Fruit fly (Drosophila melanogaster) whole organism, embryonic: ENCODE results near the gene beta4GalNAcTB.

Experiments
- CG10267 ChIP-seq: fragments of 200-800 bp; sonication (Bioruptor generic); optimal IDR thresholded peaks from 2 replicates; lab custom pipeline; 2018; ENCODE audit warnings: missing biosample characterization, mild to moderate bottlenecking, missing genetic modification characterization, moderate library complexity
- CG10462 ChIP-seq: fragments of 200-800 bp; sonication (Bioruptor generic); optimal IDR thresholded peaks from 2 replicates; lab custom pipeline; 2016; ENCODE audit warnings: missing biosample characterization, missing genetic modification characterization
- CG11723 ChIP-seq: fragments of 200-800 bp; sonication (Bioruptor generic); optimal IDR thresholded peaks from 2 replicates; lab custom pipeline; 2017; ENCODE audit warnings: missing biosample characterization, mild to moderate bottlenecking, missing genetic modification characterization
- CG13424 ChIP-seq: fragments of 200-800 bp; sonication (Bioruptor generic); optimal IDR thresholded peaks from 2 replicates; lab custom pipeline; 2019; ENCODE audit warnings: missing biosample characterization, mild to moderate bottlenecking, missing genetic modification characterization, moderate library complexity
- CG13624 ChIP-seq: fragments of 200-800 bp; sonication (Bioruptor generic); optimal IDR thresholded peaks from 2 replicates; lab custom pipeline; 2016; ENCODE audit warnings: missing biosample characterization, missing genetic modification characterization
- CG14014 ChIP-seq: fragments of 200-800 bp; sonication (Bioruptor generic); IDR thresholded peaks from 2 replicates; pipeline ENCODE4 v1.3.6; 2022; ENCODE audit warnings: missing biosample characterization, missing genetic modification characterization
- CG14860 ChIP-seq: fragments of 200-800 bp; sonication (Bioruptor generic); IDR thresholded peaks from 3 replicates; pipeline ENCODE4 v1.3.6; 2022; ENCODE audit warnings: missing biosample characterization, missing genetic modification characterization; ENCODE audit not compliant: partially characterized antibody
- CG16863 ChIP-seq: fragments of 200-800 bp; sonication (Bioruptor generic); optimal IDR thresholded peaks from 3 replicates; lab custom pipeline; 2016; ENCODE audit warnings: missing biosample characterization, missing genetic modification characterization
- CG17186 ChIP-seq: fragments of 200-800 bp; sonication (Bioruptor generic); optimal IDR thresholded peaks from 3 replicates; lab custom pipeline; 2017; ENCODE audit warnings: missing biosample characterization, missing genetic modification reagents, missing genetic modification characterization
- CG2116 ChIP-seq: fragments of 200-800 bp; sonication (Bioruptor generic); optimal IDR thresholded peaks from 3 replicates; lab custom pipeline; 2018; ENCODE audit warnings: missing biosample characterization, mild to moderate bottlenecking, missing genetic modification characterization
- CG33213 ChIP-seq: fragments of 200-800 bp; sonication (Bioruptor generic); optimal IDR thresholded peaks from 3 replicates; lab custom pipeline; 2016; ENCODE audit warnings: missing biosample characterization, missing genetic modification characterization
- CG3407 ChIP-seq: fragments of 200-800 bp; sonication (Bioruptor generic); optimal IDR thresholded peaks from 2 replicates; lab custom pipeline; 2018; ENCODE audit warnings: missing biosample characterization, mild to moderate bottlenecking, missing genetic modification characterization
- CG4360 ChIP-seq: fragments of 200-800 bp; sonication (Bioruptor generic); IDR thresholded peaks from 2 replicates; pipeline ENCODE4 v1.3.6; 2022; ENCODE audit warnings: missing biosample characterization, missing genetic modification characterization
- CG6654 ChIP-seq: fragments of 200-800 bp; sonication (Bioruptor generic); optimal IDR thresholded peaks from 2 replicates; lab custom pipeline; 2017; ENCODE audit warnings: missing biosample characterization, mild to moderate bottlenecking, missing genetic modification characterization
- CG6813 ChIP-seq: fragments of 200-800 bp; sonication (Bioruptor generic); optimal IDR thresholded peaks from 2 replicates; lab custom pipeline; 2017; ENCODE audit warnings: missing biosample characterization, missing genetic modification characterization, mild to moderate bottlenecking, moderate library complexity, missing genetic modification reagents
- CG8281 ChIP-seq: fragments of 200-800 bp; sonication (Bioruptor generic); optimal IDR thresholded peaks from 2 replicates; lab custom pipeline; 2018; ENCODE audit warnings: missing biosample characterization, mild to moderate bottlenecking, missing genetic modification characterization, moderate library complexity
- Dll ChIP-seq: fragments of 200-800 bp; sonication (Bioruptor generic); IDR thresholded peaks from 4 replicates; pipeline ENCODE4 v1.3.6; 2022; ENCODE audit warnings: missing biosample characterization, missing genetic modification characterization; ENCODE audit not compliant: partially characterized antibody
- HLH3B ChIP-seq: fragments of 200-800 bp; sonication (Bioruptor generic); IDR thresholded peaks from 2 replicates; pipeline ENCODE4 v1.3.6; 2022; ENCODE audit warnings: missing biosample characterization, missing genetic modification characterization
- HLH4C ChIP-seq: fragments of 200-800 bp; sonication (Bioruptor generic); IDR thresholded peaks from 3 replicates; pipeline ENCODE4 v1.3.6; 2022; ENCODE audit warnings: missing biosample characterization, missing genetic modification characterization; ENCODE audit not compliant: partially characterized antibody
- Neu2 ChIP-seq: fragments of 200-800 bp; sonication (Bioruptor generic); optimal IDR thresholded peaks from 3 replicates; lab custom pipeline; 2016; ENCODE audit warnings: missing biosample characterization, missing genetic modification characterization, borderline replicate concordance
- Nf-YB ChIP-seq: fragments of 200-800 bp; sonication (Bioruptor generic); optimal IDR thresholded peaks from 3 replicates; lab custom pipeline; 2019; ENCODE audit warnings: missing biosample characterization, mild to moderate bottlenecking, missing genetic modification characterization, moderate library complexity
- Rfx ChIP-seq: fragments of 200-800 bp; sonication (Bioruptor generic); IDR thresholded peaks from 2 replicates; pipeline ENCODE4 v1.3.6; 2022; ENCODE audit warnings: missing biosample characterization, missing genetic modification characterization
- Rx ChIP-seq: fragments of 200-800 bp; sonication (Bioruptor generic); IDR thresholded peaks from 2 replicates; pipeline ENCODE4 v1.3.6; 2022; ENCODE audit warnings: missing biosample characterization, missing genetic modification characterization
- Scr ChIP-seq: fragments of 200-800 bp; sonication (Bioruptor generic); IDR thresholded peaks from 2 replicates; pipeline ENCODE4 v1.3.6; 2022; ENCODE audit warnings: missing biosample characterization, missing genetic modification characterization; ENCODE audit not compliant: partially characterized antibody
- Side ChIP-seq: fragments of 200-800 bp; sonication (Bioruptor generic); optimal IDR thresholded peaks from 2 replicates; lab custom pipeline; 2016; ENCODE audit warnings: missing biosample characterization, missing genetic modification characterization
- Trl ChIP-seq, 3 experiments: fragments of >200 bp in 2 of 3; fragments of 200-800 bp in 1 of 3; sonication (Bioruptor generic) in 1 of 3; optimal IDR thresholded peaks; 2 replicates in 1 of 3; 3 replicates in 2 of 3; lab custom pipeline; 2016 to 2017; ENCODE audit warnings: missing biosample characterization in 1 of 3, missing genetic modification characterization in 1 of 3
- Xrp1 ChIP-seq: fragments of 200-800 bp; sonication (Bioruptor generic); IDR thresholded peaks from 2 replicates; pipeline ENCODE4 v1.3.6; 2022; ENCODE audit warnings: missing biosample characterization, missing genetic modification characterization
- ato ChIP-seq: fragments of 200-800 bp; sonication (Bioruptor generic); IDR thresholded peaks from 2 replicates; pipeline ENCODE4 v1.3.6; 2022; ENCODE audit warnings: missing biosample characterization, missing genetic modification characterization; ENCODE audit not compliant: partially characterized antibody
- cato ChIP-seq: fragments of 200-800 bp; sonication (Bioruptor generic); optimal IDR thresholded peaks from 2 replicates; lab custom pipeline; 2016; ENCODE audit warnings: missing biosample characterization, missing genetic modification characterization, borderline replicate concordance
- caup ChIP-seq: fragments of 200-800 bp; sonication (Bioruptor generic); optimal IDR thresholded peaks from 3 replicates; lab custom pipeline; 2017; ENCODE audit warnings: missing biosample characterization, mild to moderate bottlenecking, missing genetic modification characterization, moderate library complexity; ENCODE audit not compliant: severe bottlenecking
- chinmo ChIP-seq: fragments of 200-800 bp; sonication (Bioruptor generic); IDR thresholded peaks from 4 replicates; pipeline ENCODE4 v1.3.6; 2022; ENCODE audit warnings: missing biosample characterization, missing genetic modification characterization; ENCODE audit not compliant: partially characterized antibody
- crp ChIP-seq, 2 experiments: fragments of 200-800 bp; sonication (Bioruptor generic); optimal IDR thresholded peaks; 2 replicates in 1 of 2; 3 replicates in 1 of 2; lab custom pipeline; 2017; ENCODE audit warnings: missing biosample characterization in 2 of 2, missing genetic modification characterization in 2 of 2, mild to moderate bottlenecking in 1 of 2, moderate library complexity in 1 of 2
- dm ChIP-seq: fragments of 200-800 bp; sonication (Bioruptor generic); optimal IDR thresholded peaks from 3 replicates; lab custom pipeline; 2016; ENCODE audit warnings: missing biosample characterization, missing genetic modification characterization
- gsb ChIP-seq: fragments of 200-800 bp; sonication (Bioruptor generic); IDR thresholded peaks from 2 replicates; pipeline ENCODE4 v1.3.6; 2022; ENCODE audit warnings: missing biosample characterization, missing genetic modification characterization
- insv ChIP-seq, 2 experiments: fragments of 200-800 bp; sonication (Bioruptor generic); optimal IDR thresholded peaks; 3 replicates each; lab custom pipeline; 2016 to 2018; ENCODE audit warnings: missing biosample characterization in 2 of 2, missing genetic modification characterization in 2 of 2
- klu ChIP-seq: fragments of 200-800 bp; sonication (Bioruptor generic); IDR thresholded peaks from 2 replicates; pipeline ENCODE4 v1.3.6; 2022; ENCODE audit warnings: missing biosample characterization, missing genetic modification characterization
- maf-S ChIP-seq: fragments of 200-800 bp; sonication (Bioruptor generic); optimal IDR thresholded peaks from 2 replicates; lab custom pipeline; 2016; ENCODE audit warnings: missing biosample characterization, missing genetic modification characterization
- pan ChIP-seq, 4 experiments: fragments of >200 bp in 3 of 4; fragments of 200-800 bp in 1 of 4; sonication (Bioruptor generic) in 1 of 4; optimal IDR thresholded peaks in 3 of 4; IDR thresholded peaks in 1 of 4; 2 replicates each; pipeline versions ENCODE4 v1.3.6 to Lab custom; 2017 to 2022; ENCODE audit warnings: missing biosample characterization in 2 of 4, missing genetic modification characterization in 2 of 4, mixed read lengths in 1 of 4
- sim ChIP-seq: fragments of 200-800 bp; sonication (Bioruptor generic); IDR thresholded peaks from 2 replicates; pipeline ENCODE4 v1.3.6; 2022; ENCODE audit warnings: missing biosample characterization, missing genetic modification characterization
- tgo ChIP-seq: fragments of 200-800 bp; sonication (Bioruptor generic); IDR thresholded peaks from 3 replicates; pipeline ENCODE4 v1.3.6; 2022; ENCODE audit warnings: missing biosample characterization, missing genetic modification characterization
- tll ChIP-seq, 2 experiments: fragments of 200-800 bp in 1 of 2; fragments of >200 bp in 1 of 2; sonication (Bioruptor generic) in 1 of 2; optimal IDR thresholded peaks; 2 replicates each; lab custom pipeline; 2017 to 2019; ENCODE audit warnings: missing biosample characterization in 2 of 2, missing genetic modification characterization in 2 of 2, mild to moderate bottlenecking in 1 of 2, moderate library complexity in 1 of 2
- tup ChIP-seq: fragments of 200-800 bp; sonication (Bioruptor generic); optimal IDR thresholded peaks from 2 replicates; lab custom pipeline; 2016; ENCODE audit warnings: missing biosample characterization, mild to moderate bottlenecking, missing genetic modification characterization, moderate library complexity
- tx ChIP-seq: fragments of 200-800 bp; sonication (Bioruptor generic); optimal IDR thresholded peaks from 2 replicates; lab custom pipeline; 2016; ENCODE audit warnings: missing biosample characterization, missing genetic modification characterization
- vvl ChIP-seq: fragments of 200-800 bp; sonication (Bioruptor generic); IDR thresholded peaks from 2 replicates; pipeline ENCODE4 v1.3.6; 2022; ENCODE audit warnings: missing biosample characterization, missing genetic modification characterization
- zen ChIP-seq: fragments of 200-800 bp; sonication (Bioruptor generic); optimal IDR thresholded peaks from 3 replicates; lab custom pipeline; 2018; ENCODE audit warnings: missing biosample characterization, mild to moderate bottlenecking, missing genetic modification characterization, moderate library complexity
- zen2 ChIP-seq: fragments of 200-800 bp; sonication (Bioruptor generic); IDR thresholded peaks from 3 replicates; pipeline ENCODE4 v1.3.6; 2022; ENCODE audit warnings: missing biosample characterization, missing genetic modification characterization; ENCODE audit not compliant: partially characterized antibody
- zfh1 ChIP-seq: fragments of 200-800 bp; sonication (Bioruptor generic); IDR thresholded peaks from 3 replicates; pipeline ENCODE4 v1.3.6; 2022; ENCODE audit warnings: missing biosample characterization, missing genetic modification characterization

beta4GalNAcTB gene

dm6 chr3R:29038960-29039581 is 5.3 kb upstream of the beta4GalNAcTB start, which contains the start of the genes Slu7 and Pkc98E (continued):
- peak; percentile 95 for TF ChIP-seq CG10267 (tag; lab: Kevin White, UChicago)
- TF ChIP-seq Xrp1 (GFP tag; lab: Robert Waterston, UW), result peak; percentile 70
- TF ChIP-seq CG6654, result no peak
- peak; percentile 73 for TF ChIP-seq zfh1 (GFP tag; lab: Robert Waterston, UW)
- TF ChIP-seq maf-S (GFP tag; lab: Kevin White, UChicago), result peak; percentile 28
- no peak for TF ChIP-seq cato
- 0 out of 2 replicates have a peak, but pooled peaks have one; percentile 32 for TF ChIP-seq CG14014 (GFP tag; lab: Robert Waterston, UW)
- TF ChIP-seq Side, result peak; percentile 35
- no peak for TF ChIP-seq CG11723
- TF ChIP-seq dm, result peak; percentile 63
- peak; percentile 53 for TF ChIP-seq tx (GFP tag; lab: Kevin White, UChicago)
- no peak for TF ChIP-seq CG10462 (GFP tag; lab: Kevin White, UChicago)
- TF ChIP-seq caup (GFP tag; lab: Kevin White, UChicago), result peak; percentile 72
- TF ChIP-seq CG6813, result no peak
- peak; percentile 89 for TF ChIP-seq Rfx
- TF ChIP-seq sim (GFP tag; lab: Robert Waterston, UW), result no peak
- TF ChIP-seq Neu2 (GFP tag; lab: Kevin White, UChicago), result no peak
- TF ChIP-seq HLH3B (GFP tag; lab: Robert Waterston, UW), result 0 out of 2 replicates have a peak, but pooled peaks have one; percentile 29
- TF ChIP-seq crp (GFP tag; optimal IDR thresholded peaks at IDR 0.05; lab: Kevin White, UChicago), result peak in 1 of 2 experiments; percentile 36
- no peak for TF ChIP-seq CG13424 (tag; lab: Kevin White, UChicago)
- TF ChIP-seq klu (GFP tag; lab: Robert Waterston, UW), result no peak

dm6 chr3R:29032542-29032941 is 1.3 kb downstream of the beta4GalNAcTB start, which contains the start of gene Ssl2:
TSS of gene Ssl2 (minus strand) at chr3R:29032642.
- TF ChIP-seq CG16863 (no peak), Trl (optimal IDR thresholded peaks at IDR 0.05; lab: Kevin White, UChicago) (no peak), Trl (GFP tag; optimal IDR thresholded peaks at IDR 0.05; lab: Kevin White, UChicago) (no peak), Nf-YB (GFP tag; lab: Kevin White, UChicago) (no peak), Scr (no peak), chinmo (GFP tag; lab: Robert Waterston, UW) (no peak), gsb (GFP tag; lab: Robert Waterston, UW) (no peak), CG3407 (GFP tag; lab: Kevin White, UChicago) (no peak), tgo (GFP tag; lab: Robert Waterston, UW) (no peak), pan (optimal IDR thresholded peaks at IDR 0.05; lab: Kevin White, UChicago) (no peak), pan (GFP tag; optimal IDR thresholded peaks at IDR 0.05 in 1 of 2, IDR thresholded peaks at IDR 0.05 in 1 of 2) (no peak), Rx (no peak), vvl (no peak)

- no peak for TF ChIP-seq tll (GFP tag; optimal IDR thresholded peaks at IDR 0.05; lab: Kevin White, UChicago)
- no peak for TF ChIP-seq CG4360 (GFP tag; lab: Robert Waterston, UW)
- TF ChIP-seq CG14860 (GFP tag; lab: Robert Waterston, UW), result peak; percentile 95
- peak; percentile 0 for TF ChIP-seq CG13624
- TF ChIP-seq zen2 (GFP tag; lab: Robert Waterston, UW), result peak; percentile 98
- TF ChIP-seq HLH4C (GFP tag; lab: Robert Waterston, UW), result peak; percentile 93
- TF ChIP-seq tup (GFP tag; lab: Kevin White, UChicago), result no peak
- TF ChIP-seq ato (GFP tag; lab: Robert Waterston, UW), result peak; percentile 88
- TF ChIP-seq CG2116 (GFP tag; lab: Kevin White, UChicago), result peak; percentile 76
- peak in 1 of 2 experiments; percentile 12 for TF ChIP-seq insv (GFP tag; optimal IDR thresholded peaks at IDR 0.05; lab: Kevin White, UChicago)
- TF ChIP-seq zen (tag; lab: Kevin White, UChicago), result peak; percentile 75
- peak; percentile 95 for TF ChIP-seq Dll (GFP tag; lab: Robert Waterston, UW)
- TF ChIP-seq CG17186 (GFP tag; lab: Kevin White, UChicago), result peak; percentile 9
- peak; percentile 26 for TF ChIP-seq CG33213 (GFP tag; lab: Kevin White, UChicago)
- peak; percentile 10 for TF ChIP-seq CG8281 (tag; lab: Kevin White, UChicago)
Observed at dm6 chr3R:29027122-29027521, 6.7 kb downstream of the beta4GalNAcTB start, which contains the start of the genes eIF4E6 and CG1951. TSS of gene eIF4E6 (minus strand) at chr3R:29027174. TSS of gene CG1951 (plus strand) at chr3R:29027236.
